Fruit fly (Drosophila melanogaster) S2 (cell line): ENCODE measurements around the gene CecA2.

Source experiments
- CG8478 ChIP-seq: fragments of >200 bp; optimal IDR thresholded peaks from 2 replicates; lab custom pipeline; 2018
- CTCF ChIP-seq, 2 experiments: fragments of >200 bp; optimal IDR thresholded peaks; 2 replicates each; lab custom pipeline; 2018

The CecA2 gene

dm6 chr3R:30249283-30249682 is 37.3 kb downstream of the CecA2 start, which contains the start of gene CG34299:
Gene CG34299 (plus strand): TSS chr3R:30249583.
- no peak for TF ChIP-seq CTCF (optimal IDR thresholded peaks at IDR 0.05; lab: Kevin White, UChicago)
- TF ChIP-seq CG8478 (lab: Kevin White, UChicago) = no peak

- TF ChIP-seq CG8478 (lab: Kevin White, UChicago) = no peak
- TF ChIP-seq CTCF (optimal IDR thresholded peaks at IDR 0.05; lab: Kevin White, UChicago) = no peak
Observed at dm6 chr3R:30250496-30250978, 38.6 kb downstream of the CecA2 start, which contains the start of gene CG9682. Gene CG9682 (plus strand): TSS chr3R:30250928.

dm6 chr3R:30252317-30252716 is 40.4 kb downstream of the CecA2 start:
- no peak for TF ChIP-seq CG8478 (lab: Kevin White, UChicago)
- TF ChIP-seq CTCF (optimal IDR thresholded peaks at IDR 0.05; lab: Kevin White, UChicago) = no peak

dm6 chr3R:30252882-30253281 is 40.9 kb downstream of the CecA2 start, which contains the start of gene CG18404:
Gene CG18404 (plus strand): TSS chr3R:30253182.
- no peak for TF ChIP-seq CTCF (optimal IDR thresholded peaks at IDR 0.05; lab: Kevin White, UChicago)
- TF ChIP-seq CG8478 (lab: Kevin White, UChicago) = no peak

- TF ChIP-seq CTCF (optimal IDR thresholded peaks at IDR 0.05; lab: Kevin White, UChicago) = no peak
- no peak for TF ChIP-seq CG8478 (lab: Kevin White, UChicago)
Observed at dm6 chr3R:30255255-30256121, 43.5 kb downstream of the CecA2 start.

dm6 chr3R:30256233-30256632 is 44.3 kb downstream of the CecA2 start:
- TF ChIP-seq CG8478 (lab: Kevin White, UChicago) = no peak
- no peak for TF ChIP-seq CTCF (optimal IDR thresholded peaks at IDR 0.05; lab: Kevin White, UChicago)

dm6 chr3R:30257588-30257987 is 45.6 kb downstream of the CecA2 start:
- TF ChIP-seq CTCF (optimal IDR thresholded peaks at IDR 0.05; lab: Kevin White, UChicago) (no peak), CG8478 (lab: Kevin White, UChicago) (no peak)

DNA sequence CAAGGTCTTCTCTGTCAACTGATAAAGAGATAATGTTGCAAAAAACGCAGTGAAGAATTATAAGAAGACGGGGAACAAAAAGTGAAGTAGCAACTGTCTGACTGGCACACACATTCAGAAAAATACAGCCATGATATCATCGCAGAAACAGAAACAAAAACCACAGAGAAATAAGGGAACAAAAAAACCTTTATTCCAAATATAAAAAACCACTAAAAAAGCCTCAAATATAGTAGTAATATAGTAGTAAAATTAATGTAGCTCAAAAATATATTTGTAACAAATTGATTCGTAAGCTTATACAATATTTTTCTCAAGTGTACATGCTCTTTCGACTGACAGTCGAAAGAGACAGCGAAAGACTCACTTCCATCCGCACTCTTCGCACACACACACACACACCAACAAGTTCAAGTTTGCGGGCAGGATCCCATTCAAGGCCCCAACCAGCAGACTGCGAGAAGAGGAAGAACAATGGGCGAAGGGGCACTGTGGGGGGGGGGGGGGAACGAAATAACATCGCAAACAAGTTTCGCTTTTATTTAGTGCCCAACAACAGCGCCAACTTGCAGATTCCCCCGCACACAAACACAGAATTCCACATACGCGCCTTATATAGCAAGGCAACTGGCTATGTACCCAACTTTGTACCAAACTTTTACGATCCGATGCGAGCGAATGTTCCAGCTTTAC is 46.5 kb downstream of the CecA2 start:
- TF ChIP-seq CG8478 (lab: Kevin White, UChicago) = no peak
- no peak for TF ChIP-seq CTCF (optimal IDR thresholded peaks at IDR 0.05; lab: Kevin White, UChicago)

DNA sequence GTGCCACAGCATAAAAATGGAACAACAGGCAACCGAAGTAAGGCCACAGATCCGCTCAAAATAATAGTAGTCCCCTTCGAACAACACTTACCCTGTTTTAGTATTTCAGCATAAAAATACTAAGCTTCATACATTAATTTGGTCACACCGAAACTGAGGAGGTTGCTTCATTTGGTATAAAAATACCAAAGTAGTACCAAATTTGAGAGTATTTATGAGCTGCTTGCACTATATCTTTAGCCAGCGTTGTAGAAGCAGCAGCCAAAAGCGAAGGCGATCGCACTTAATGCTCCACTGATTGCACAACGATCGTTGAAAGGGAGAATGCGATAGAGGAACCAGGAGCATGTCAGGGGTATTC is 47.0 kb downstream of the CecA2 start:
- TF ChIP-seq CTCF (optimal IDR thresholded peaks at IDR 0.05; lab: Kevin White, UChicago) = no peak
- no peak for TF ChIP-seq CG8478 (lab: Kevin White, UChicago)

DNA sequence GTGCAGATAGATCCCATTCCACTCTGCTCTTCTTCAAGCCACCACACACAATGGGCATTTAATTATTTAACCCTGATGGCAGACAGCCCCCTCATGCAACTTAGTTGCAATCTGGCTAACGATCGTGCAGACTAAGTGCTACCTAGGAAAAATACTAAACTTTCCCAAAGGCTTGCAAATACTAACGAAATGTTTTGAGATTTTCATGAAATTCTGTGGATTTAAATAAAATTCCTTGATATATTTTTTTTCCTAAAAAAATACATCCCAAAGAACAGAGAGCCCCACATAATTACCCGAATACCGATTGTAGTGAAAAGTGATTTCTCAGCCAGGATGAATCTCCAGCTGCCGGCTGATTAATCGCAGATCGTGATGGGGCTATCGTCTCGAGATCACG is 47.6 kb downstream of the CecA2 start:
- TF ChIP-seq CTCF (optimal IDR thresholded peaks at IDR 0.05; lab: Kevin White, UChicago) (no peak), CG8478 (lab: Kevin White, UChicago) (no peak)

DNA sequence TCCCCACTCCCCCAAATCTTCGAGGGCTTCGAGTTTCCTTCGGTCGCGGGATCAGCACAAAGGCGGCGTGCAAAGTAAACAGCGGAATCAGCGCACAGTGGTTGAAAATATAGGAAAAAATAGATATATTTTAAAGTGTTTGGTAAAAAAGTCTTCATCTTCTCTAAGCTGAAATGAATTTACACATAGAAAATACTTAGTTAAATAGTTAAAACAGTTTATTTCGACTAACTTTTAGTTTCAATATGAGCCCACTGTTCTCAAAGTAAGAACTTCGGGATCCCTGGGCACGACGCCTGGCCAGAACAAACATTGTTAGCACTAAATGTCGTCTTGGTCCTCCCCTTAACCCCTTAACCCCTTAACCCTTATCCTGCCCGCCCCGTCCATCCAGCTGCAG is 49.9 kb downstream of the CecA2 start:
- TF ChIP-seq CG8478 (lab: Kevin White, UChicago) = no peak
- TF ChIP-seq CTCF (optimal IDR thresholded peaks at IDR 0.05; lab: Kevin White, UChicago) = no peak
